Worm (Caenorhabditis elegans): ENCODE measurements around the gene twk-24.

DNA sequence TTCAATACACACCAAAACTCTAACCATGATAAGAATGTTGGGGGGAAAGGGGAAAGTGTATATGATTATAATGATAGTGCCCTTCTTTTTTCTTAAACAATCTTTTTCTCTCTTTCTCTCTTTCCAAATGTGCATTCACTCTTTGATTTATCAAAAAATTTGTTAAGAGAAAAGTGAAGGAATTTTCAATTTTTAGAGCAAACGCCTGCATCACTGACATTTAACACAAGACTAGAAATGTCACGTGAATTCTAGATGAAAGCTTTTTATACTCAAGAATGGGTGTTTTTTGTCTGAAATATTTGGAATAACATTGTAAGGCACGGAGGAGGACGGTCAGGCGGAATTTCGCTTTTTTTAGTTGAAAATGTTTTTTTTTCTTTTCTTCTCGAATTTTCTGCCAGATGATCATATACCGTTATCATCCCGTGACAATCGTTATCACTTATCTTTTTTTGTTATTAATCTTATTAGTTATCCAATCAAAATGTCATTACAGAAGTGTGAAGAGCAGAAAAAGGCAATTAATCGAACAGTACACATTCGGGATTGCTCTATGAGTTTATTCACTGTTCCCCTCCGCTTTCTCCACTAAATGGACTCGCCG lies 33.0 kb upstream of the twk-24 start, which contains the start of the genes frm-7 and F55C5.17:
- no peak for TF ChIP-seq lsy-2 (tag; optimal IDR thresholded peaks at IDR 0.05)
- peak; percentile 54 for TF ChIP-seq dmd-6 (GFP tag; IDR thresholded peaks at IDR 0.05)
- TF ChIP-seq daf-12 (tag; optimal IDR thresholded peaks at IDR 0.05): no peak
- no peak for TF ChIP-seq arid-1 (GFP tag; conservative IDR thresholded peaks at IDR 0.05)
- no peak for TF ChIP-seq spr-1 (tag; optimal IDR thresholded peaks at IDR 0.05)
- TF ChIP-seq pha-4 (GFP tag; IDR thresholded peaks at IDR 0.05): no peak; the same call in 1 of the 2 replicates
- TF ChIP-seq pha-4 (tag; optimal IDR thresholded peaks at IDR 0.05): no peak
- no peak for TF ChIP-seq egl-43 (GFP tag; IDR thresholded peaks at IDR 0.05)
- peak; percentile 17 for TF ChIP-seq aha-1 (tag)
- no peak for TF ChIP-seq ceh-20 (GFP tag; IDR thresholded peaks at IDR 0.05)
- TF ChIP-seq unc-62 (GFP tag; optimal IDR thresholded peaks at IDR 0.05 in 1 of 2): no peak
- TF ChIP-seq unc-62 (tag; optimal IDR thresholded peaks at IDR 0.05): no peak
- TF ChIP-seq spr-3 (GFP tag; optimal IDR thresholded peaks at IDR 0.05): no peak
- TF ChIP-seq nhr-11 (tag; optimal IDR thresholded peaks at IDR 0.05): no peak
